Worm (Caenorhabditis elegans) whole organism, L4 larva: ENCODE results near the gene C49F8.14.

Experiments used
- F26F4.8 ChIP-seq: fragments of 200-800 bp; sonication (Bioruptor generic); conservative IDR thresholded peaks from 2 replicates; pipeline ENCODE4 v1.3.6; 2022; ENCODE audit warnings: missing genetic modification characterization, missing compliant biosample characterization
- F37D6.2 ChIP-seq: sonication (generic microtip); optimal IDR thresholded peaks from 2 replicates; lab custom pipeline; 2016; ENCODE audit warnings: mild to moderate bottlenecking, missing genetic modification characterization, missing compliant biosample characterization
- F49E8.2 ChIP-seq: sonication (generic microtip); optimal IDR thresholded peaks from 2 replicates; lab custom pipeline; 2016; ENCODE audit warnings: missing compliant biosample characterization, mild to moderate bottlenecking, missing genetic modification characterization, borderline replicate concordance
- R02D3.7 ChIP-seq: fragments of 150-350 bp; sonication (generic microtip); optimal IDR thresholded peaks from 3 replicates; lab custom pipeline; 2014; ENCODE audit warnings: missing biosample characterization, missing genetic modification characterization
- T26A8.4 ChIP-seq: fragments of 200-800 bp; sonication (Bioruptor generic); IDR thresholded peaks from 2 replicates; pipeline ENCODE4 v1.3.6; 2022; ENCODE audit warnings: missing genetic modification characterization, missing compliant biosample characterization
- aha-1 ChIP-seq: fragments of 150-350 bp; peaks from one replicate; lab custom pipeline; 2014; ENCODE audit warnings: missing biosample characterization, missing genetic modification characterization
- ceh-44 ChIP-seq: fragments of 200-800 bp; sonication (Bioruptor generic); IDR thresholded peaks from 2 replicates; pipeline ENCODE4 v1.3.6; 2022; ENCODE audit warnings: missing genetic modification reagents, missing genetic modification characterization, missing compliant biosample characterization
- ceh-62 ChIP-seq: sonication (generic microtip); optimal IDR thresholded peaks from 2 replicates; lab custom pipeline; 2017; ENCODE audit warnings: missing biosample characterization, missing genetic modification characterization
- cey-2 ChIP-seq: sonication (generic microtip); optimal IDR thresholded peaks from 3 replicates; lab custom pipeline; 2017; ENCODE audit warnings: missing genetic modification characterization, mild to moderate bottlenecking, missing compliant biosample characterization, antibody characterized with exemption, borderline replicate concordance; ENCODE audit not compliant: insufficient read depth
- daf-12 ChIP-seq: fragments of 150-350 bp; optimal IDR thresholded peaks from 2 replicates; lab custom pipeline; 2014; ENCODE audit warnings: missing biosample characterization, missing genetic modification reagents, missing genetic modification characterization
- daf-16 ChIP-seq, 3 experiments: sonication (generic microtip); optimal IDR thresholded peaks; 2 replicates each; lab custom pipeline; 2016 to 2017; ENCODE audit warnings: missing genetic modification characterization in 3 of 3, missing genetic modification reagents in 3 of 3, mild to moderate bottlenecking in 2 of 3, missing compliant biosample characterization in 2 of 3, missing biosample characterization in 1 of 3, moderate library complexity in 1 of 3
- dmd-6 ChIP-seq: fragments of 200-800 bp; sonication (Bioruptor generic); IDR thresholded peaks from 2 replicates; pipeline ENCODE4 v1.3.6; 2022; ENCODE audit warnings: missing genetic modification reagents, missing genetic modification characterization, missing compliant biosample characterization
- dmd-9 ChIP-seq: fragments of 200-800 bp; sonication (Bioruptor generic); IDR thresholded peaks from 2 replicates; pipeline ENCODE4 v1.3.6; 2022; ENCODE audit warnings: missing genetic modification reagents, missing genetic modification characterization, missing compliant biosample characterization
- dpl-1 ChIP-seq: fragments of 150-350 bp; optimal IDR thresholded peaks from 2 replicates; lab custom pipeline; 2014; ENCODE audit warnings: missing biosample characterization, missing genetic modification reagents, missing genetic modification characterization
- dve-1 ChIP-seq: sonication (generic microtip); optimal IDR thresholded peaks from 2 replicates; lab custom pipeline; 2017; ENCODE audit warnings: antibody characterized with exemption, mild to moderate bottlenecking, missing genetic modification characterization, missing compliant biosample characterization; ENCODE audit not compliant: insufficient read depth
- gei-8 ChIP-seq: fragments of 200-800 bp; sonication (Bioruptor generic); optimal IDR thresholded peaks from 2 replicates; lab custom pipeline; 2018; ENCODE audit warnings: mild to moderate bottlenecking, missing genetic modification characterization, missing compliant biosample characterization
- hif-1 ChIP-seq, 2 experiments: sonication (generic microtip); optimal IDR thresholded peaks; 2 replicates each; lab custom pipeline; 2016 to 2017; ENCODE audit warnings: missing compliant biosample characterization in 2 of 2, missing genetic modification characterization in 2 of 2, missing genetic modification reagents in 2 of 2, missing genotype in 2 of 2, mild to moderate bottlenecking in 1 of 2
- hlh-11 ChIP-seq: fragments of 200-800 bp; sonication (Bioruptor generic); optimal IDR thresholded peaks from 2 replicates; lab custom pipeline; 2018; ENCODE audit warnings: mild to moderate bottlenecking, missing genetic modification characterization, missing compliant biosample characterization
- lin-13 ChIP-seq: fragments of 150-350 bp; optimal IDR thresholded peaks from 2 replicates; lab custom pipeline; 2014; ENCODE audit warnings: missing biosample characterization, missing genetic modification reagents, missing genetic modification characterization
- lsy-2 ChIP-seq, 2 experiments: fragments of 150-350 bp in 1 of 2; sonication (generic microtip) in 1 of 2; optimal IDR thresholded peaks; 2 replicates each; lab custom pipeline; 2014 to 2017; ENCODE audit warnings: missing biosample characterization in 2 of 2, missing genetic modification characterization in 2 of 2
- madf-9 ChIP-seq: fragments of 200-800 bp; sonication (Bioruptor generic); conservative IDR thresholded peaks from 2 replicates; pipeline ENCODE4 v1.3.6; 2022; ENCODE audit warnings: missing genetic modification reagents, missing genetic modification characterization, missing compliant biosample characterization
- mdl-1 ChIP-seq, 2 experiments: fragments of 150-350 bp in 1 of 2; sonication (generic microtip) in 1 of 2; optimal IDR thresholded peaks; 2 replicates each; lab custom pipeline; 2014 to 2017; ENCODE audit warnings: missing biosample characterization in 2 of 2, missing genetic modification characterization in 2 of 2
- mxl-2 ChIP-seq: fragments of 200-800 bp; sonication (Bioruptor generic); conservative IDR thresholded peaks from 2 replicates; pipeline ENCODE4 v1.3.6; 2022; ENCODE audit warnings: missing genetic modification reagents, missing genetic modification characterization, missing compliant biosample characterization
- mxl-3 ChIP-seq: fragments of 200-800 bp; sonication (Bioruptor generic); optimal IDR thresholded peaks from 2 replicates; lab custom pipeline; 2018; ENCODE audit warnings: mild to moderate bottlenecking, missing genetic modification characterization, missing compliant biosample characterization
- nhr-11 ChIP-seq: fragments of 150-350 bp; optimal IDR thresholded peaks from 2 replicates; lab custom pipeline; 2014; ENCODE audit warnings: missing biosample characterization, missing genetic modification characterization
- nhr-25 ChIP-seq: sonication (generic microtip); optimal IDR thresholded peaks from 2 replicates; lab custom pipeline; 2017; ENCODE audit warnings: missing genetic modification characterization, mild to moderate bottlenecking, missing compliant biosample characterization, antibody characterized with exemption, moderate library complexity, borderline replicate concordance; ENCODE audit not compliant: insufficient read depth
- nhr-48 ChIP-seq: sonication (generic microtip); optimal IDR thresholded peaks from 2 replicates; lab custom pipeline; 2016; ENCODE audit warnings: mild to moderate bottlenecking, missing genetic modification characterization, missing compliant biosample characterization
- nhr-6 ChIP-seq: fragments of 150-350 bp; optimal IDR thresholded peaks from 2 replicates; lab custom pipeline; 2014; ENCODE audit warnings: missing biosample characterization, missing genetic modification characterization
- nhr-76 ChIP-seq: fragments of 150-350 bp; optimal IDR thresholded peaks from 2 replicates; lab custom pipeline; 2014; ENCODE audit warnings: missing biosample characterization, missing genetic modification characterization
- nhr-77 ChIP-seq: fragments of 150-350 bp; optimal IDR thresholded peaks from 2 replicates; lab custom pipeline; 2014; ENCODE audit warnings: missing biosample characterization, missing genetic modification characterization
- pha-4 ChIP-seq, 2 experiments: fragments of 150-350 bp in 1 of 2; fragments of 200-800 bp in 1 of 2; sonication (Bioruptor generic) in 1 of 2; IDR thresholded peaks in 1 of 2; optimal IDR thresholded peaks in 1 of 2; 2 replicates each; pipeline versions ENCODE4 v1.3.6 to Lab custom; 2014 to 2022; ENCODE audit warnings: missing genetic modification characterization in 2 of 2, missing genetic modification reagents in 2 of 2, missing biosample characterization in 1 of 2, missing compliant biosample characterization in 1 of 2
- php-3 ChIP-seq: fragments of 200-800 bp; sonication (Bioruptor generic); IDR thresholded peaks from 2 replicates; pipeline ENCODE4 v1.3.6; 2022; ENCODE audit warnings: missing genetic modification reagents, missing genetic modification characterization, missing compliant biosample characterization
- skn-1 ChIP-seq: fragments of 150-350 bp; optimal IDR thresholded peaks from 2 replicates; lab custom pipeline; 2014; ENCODE audit warnings: missing biosample characterization, missing genetic modification characterization
- spr-3 ChIP-seq: fragments of 200-800 bp; sonication (Bioruptor generic); optimal IDR thresholded peaks from 2 replicates; lab custom pipeline; 2018; ENCODE audit warnings: mild to moderate bottlenecking, missing genetic modification characterization, missing compliant biosample characterization
- tag-97 ChIP-seq: fragments of 200-800 bp; sonication (Bioruptor generic); IDR thresholded peaks from 2 replicates; pipeline ENCODE4 v1.3.6; 2022; ENCODE audit warnings: missing genetic modification characterization, missing compliant biosample characterization
- unc-62 ChIP-seq, 3 experiments: fragments of 150-350 bp in 1 of 3; sonication (generic microtip); optimal IDR thresholded peaks in 2 of 3; peaks in 1 of 3; 1 replicate in 1 of 3; 2 replicates in 2 of 3; lab custom pipeline; 2014 to 2017; ENCODE audit warnings: missing biosample characterization in 3 of 3, missing genetic modification characterization in 3 of 3, missing genetic modification reagents in 3 of 3, missing genotype in 1 of 3
- vab-7 ChIP-seq: fragments of 200-800 bp; sonication (Bioruptor generic); IDR thresholded peaks from 2 replicates; pipeline ENCODE4 v1.3.6; 2022; ENCODE audit warnings: missing genetic modification reagents, missing genetic modification characterization, missing compliant biosample characterization
- zfp-2 ChIP-seq: sonication (generic microtip); optimal IDR thresholded peaks from 2 replicates; lab custom pipeline; 2016; ENCODE audit warnings: mild to moderate bottlenecking, missing genetic modification characterization, missing compliant biosample characterization
- zfp-3 ChIP-seq: fragments of 200-800 bp; sonication (Bioruptor generic); conservative IDR thresholded peaks from 2 replicates; pipeline ENCODE4 v1.3.6; 2022; ENCODE audit warnings: missing genetic modification reagents, missing genetic modification characterization, missing compliant biosample characterization
- zip-2 ChIP-seq: fragments of 150-350 bp; optimal IDR thresholded peaks from 2 replicates; lab custom pipeline; 2014; ENCODE audit warnings: missing biosample characterization, missing genetic modification characterization

Gene C49F8.14

ce11 chrX:13396550-13397023 is 19.8 kb upstream of the C49F8.14 start, which contains the start of gene F02C12.3 (continued):
- no peak for TF ChIP-seq nhr-76 (tag; lab: Kevin White, UChicago)
- peak; percentile 15 for TF ChIP-seq nhr-25 (tag; lab: Kevin White, UChicago)
- TF ChIP-seq dpl-1 (GFP tag; lab: Kevin White, UChicago) = peak; percentile 68
- peak in 1 of 2 experiments; percentile 85 for TF ChIP-seq lsy-2 (tag; optimal IDR thresholded peaks at IDR 0.05; lab: Kevin White, UChicago)
- TF ChIP-seq hlh-11 = peak; percentile 73
- peak in 1 of 2 experiments; percentile 70 for TF ChIP-seq daf-16 (GFP tag; optimal IDR thresholded peaks at IDR 0.05; lab: Kevin White, UChicago)
- peak; percentile 74 for TF ChIP-seq daf-16 (tag; optimal IDR thresholded peaks at IDR 0.05; lab: Kevin White, UChicago)
- TF ChIP-seq F26F4.8 (GFP tag; lab: Robert Waterston, UW) = no peak
- TF ChIP-seq nhr-77 = no peak
- TF ChIP-seq nhr-6 (tag; lab: Kevin White, UChicago) = peak; percentile 68
- no peak for TF ChIP-seq ceh-62 (tag; lab: Kevin White, UChicago)
- TF ChIP-seq hif-1 (tag; optimal IDR thresholded peaks at IDR 0.05; lab: Kevin White, UChicago) = peak in 1 of 2 experiments; percentile 14
- no peak for TF ChIP-seq zfp-3
- TF ChIP-seq php-3 (GFP tag; lab: Robert Waterston, UW) = no peak
- TF ChIP-seq spr-3 (GFP tag; lab: Kevin White, UChicago) = no peak
- TF ChIP-seq zip-2 (tag; lab: Kevin White, UChicago) = peak; percentile 63
- no peak for TF ChIP-seq vab-7 (GFP tag; lab: Robert Waterston, UW)
- peak; percentile 52 for TF ChIP-seq nhr-48
- TF ChIP-seq skn-1 (tag; lab: Kevin White, UChicago) = no peak
- TF ChIP-seq tag-97 (GFP tag; lab: Robert Waterston, UW) = no peak
- TF ChIP-seq dve-1 = peak; percentile 77
- TF ChIP-seq cey-2 = no peak
- TF ChIP-seq nhr-11 = peak; percentile 20
- peak in 1 of 2 experiments; percentile 16 for TF ChIP-seq mdl-1 (tag; optimal IDR thresholded peaks at IDR 0.05; lab: Kevin White, UChicago)
- no peak for TF ChIP-seq gei-8
- TF ChIP-seq zfp-2 (tag; lab: Kevin White, UChicago) = no peak
- no peak for TF ChIP-seq lin-13 (GFP tag; lab: Kevin White, UChicago)
- TF ChIP-seq F49E8.2 (tag; lab: Kevin White, UChicago) = no peak
- TF ChIP-seq pha-4 (GFP tag; IDR thresholded peaks at IDR 0.05; lab: Robert Waterston, UW) = peak; percentile 56; the same call in 1 of the 2 replicates
- TF ChIP-seq pha-4 (tag; optimal IDR thresholded peaks at IDR 0.05; lab: Kevin White, UChicago) = no peak
- no peak for TF ChIP-seq daf-12
- no peak for TF ChIP-seq dmd-9 (GFP tag; lab: Robert Waterston, UW)
- TF ChIP-seq F37D6.2 (tag; lab: Kevin White, UChicago) = peak; percentile 32

ce11 chrX:13394971-13395370 is 18.2 kb upstream of the C49F8.14 start, which contains the start of gene irld-2:
Gene irld-2, minus strand, starts transcription at chrX:13395071.
- TF ChIP-seq T26A8.4 (GFP tag; lab: Robert Waterston, UW) = no peak
- TF ChIP-seq aha-1 = peak; percentile 33

DNA sequence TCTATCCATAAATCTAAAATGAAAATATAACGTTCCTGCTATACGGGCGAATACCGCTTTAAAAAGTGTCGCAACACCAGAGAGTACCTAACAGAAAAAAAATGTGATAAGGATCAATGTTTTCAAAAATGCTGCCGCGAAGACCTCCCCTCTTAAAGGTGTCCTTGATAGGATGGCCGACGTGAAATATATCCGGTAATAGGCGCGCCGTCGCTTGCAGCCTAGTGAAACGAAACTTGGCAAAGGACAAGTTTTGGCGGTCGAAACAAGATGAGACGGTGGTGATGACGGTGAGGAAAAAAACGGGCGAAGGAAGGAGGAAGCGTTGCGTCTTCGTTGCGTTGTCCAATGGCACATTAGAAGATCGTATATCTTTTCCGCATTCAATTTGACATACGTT is 12.1 kb upstream of the C49F8.14 start:
- TF ChIP-seq nhr-48 (peak; percentile 5), mxl-2 (no peak), dmd-6 (GFP tag; lab: Robert Waterston, UW) (no peak), madf-9 (no peak), ceh-44 (GFP tag; lab: Robert Waterston, UW) (no peak), nhr-11 (no peak), T26A8.4 (GFP tag; lab: Robert Waterston, UW) (no peak), R02D3.7 (tag; lab: Kevin White, UChicago) (no peak), mxl-3 (peak; percentile 48), unc-62 (GFP tag; optimal IDR thresholded peaks at IDR 0.05 in 1 of 2; lab: Kevin White, UChicago) (peak in 1 of 2 experiments; percentile 59), unc-62 (tag; optimal IDR thresholded peaks at IDR 0.05; lab: Kevin White, UChicago) (no peak)
- TF ChIP-seq, all 104 proteins: peak for 3
